Fruit fly (Drosophila melanogaster): ENCODE measurements around the gene Pi4KIIalpha.

Gene Pi4KIIalpha

dm6 chr3R:5587863-5588519, 24.5 kb upstream of the Pi4KIIalpha start, which contains the start of gene CG2926:
CG2926 (minus strand) TSS chr3R:5588380.
- no peak for TF ChIP-seq noc (tag; optimal IDR thresholded peaks at IDR 0.05)

- TF ChIP-seq noc (tag; optimal IDR thresholded peaks at IDR 0.05): no peak
Observed at dm6 chr3R:5573883-5574282, 10.4 kb upstream of the Pi4KIIalpha start.

- TF ChIP-seq noc (tag; optimal IDR thresholded peaks at IDR 0.05): no peak
Observed at dm6 chr3R:5572900-5573665, 9.6 kb upstream of the Pi4KIIalpha start.

- no peak for TF ChIP-seq noc (tag; optimal IDR thresholded peaks at IDR 0.05)
Observed at dm6 chr3R:5571756-5572155, 8.3 kb upstream of the Pi4KIIalpha start.

- no peak for TF ChIP-seq noc (tag; optimal IDR thresholded peaks at IDR 0.05)
Observed at dm6 chr3R:5571437-5571750, 7.9 kb upstream of the Pi4KIIalpha start.

- TF ChIP-seq noc (tag; optimal IDR thresholded peaks at IDR 0.05): no peak
Observed at dm6 chr3R:5570635-5571436, 7.4 kb upstream of the Pi4KIIalpha start, which contains the start of gene CRMP. CRMP (plus strand) TSS chr3R:5571108.

- peak; percentile 23 for TF ChIP-seq noc (tag; optimal IDR thresholded peaks at IDR 0.05)
Observed at dm6 chr3R:5568590-5568989, 5.1 kb upstream of the Pi4KIIalpha start, which contains the start of the genes CG2931 and Rheb. CG2931 (minus strand) TSS chr3R:5568615. Rheb (plus strand) TSS chr3R:5568921.

- TF ChIP-seq noc (tag; optimal IDR thresholded peaks at IDR 0.05): peak; percentile 88
Observed at dm6 chr3R:5565623-5566022, 2.2 kb upstream of the Pi4KIIalpha start.

dm6 chr3R:5564775-5565190, 1.3 kb upstream of the Pi4KIIalpha start, which contains the start of the genes CG14671 and CG12746:
CG14671 (minus strand) TSS chr3R:5564815.
CG12746 (plus strand) TSS chr3R:5564865.
- no peak for TF ChIP-seq noc (tag; optimal IDR thresholded peaks at IDR 0.05)

- TF ChIP-seq noc (tag; optimal IDR thresholded peaks at IDR 0.05): no peak
Observed at dm6 chr3R:5562956-5563355, 496 bp downstream of the Pi4KIIalpha start.

dm6 chr3R:5554852-5555251, 8.6 kb downstream of the Pi4KIIalpha start, which contains the start of gene Snm1:
Snm1 (plus strand) TSS chr3R:5555084.
- no peak for TF ChIP-seq noc (tag; optimal IDR thresholded peaks at IDR 0.05)

- no peak for TF ChIP-seq noc (tag; optimal IDR thresholded peaks at IDR 0.05)
Observed at dm6 chr3R:5554082-5554481, 9.4 kb downstream of the Pi4KIIalpha start, which contains the start of gene Pcmt. Pcmt (minus strand) TSS chr3R:5554316.

- no peak for TF ChIP-seq noc (tag; optimal IDR thresholded peaks at IDR 0.05)
Observed at dm6 chr3R:5551593-5551992, 11.9 kb downstream of the Pi4KIIalpha start.

dm6 chr3R:5551068-5551467, 12.4 kb downstream of the Pi4KIIalpha start, which contains the start of gene mia:
mia (minus strand) TSS chr3R:5551168.
- TF ChIP-seq noc (tag; optimal IDR thresholded peaks at IDR 0.05): no peak

- TF ChIP-seq noc (tag; optimal IDR thresholded peaks at IDR 0.05): no peak
Observed at dm6 chr3R:5550452-5550851, 13.0 kb downstream of the Pi4KIIalpha start.

dm6 chr3R:5547464-5547943, 15.9 kb downstream of the Pi4KIIalpha start, which contains the start of gene CG2519:
CG2519 (minus strand) TSS chr3R:5547775.
- no peak for TF ChIP-seq noc (tag; optimal IDR thresholded peaks at IDR 0.05)

Measured in whole organism, larva.